Worm (Caenorhabditis elegans) whole organism, young adult: ENCODE measurements around the gene C05D11.5.

ENCODE experiments used
- B0035.1 ChIP-seq: sonication (generic microtip); optimal IDR thresholded peaks from 2 replicates; lab custom pipeline; 2016; ENCODE audit warnings: missing genetic modification characterization, mild to moderate bottlenecking, missing compliant biosample characterization, missing genotype, missing genetic modification reagents
- B0261.1 ChIP-seq: sonication (generic microtip); optimal IDR thresholded peaks from 2 replicates; lab custom pipeline; 2016; ENCODE audit warnings: mild to moderate bottlenecking, missing genetic modification characterization, moderate library complexity, missing compliant biosample characterization
- C17E4.6 ChIP-seq: fragments of 200-800 bp; sonication (Bioruptor generic); IDR thresholded peaks from 2 replicates; pipeline ENCODE4 v1.3.6; 2022; ENCODE audit warnings: missing genetic modification reagents, missing genetic modification characterization, missing compliant biosample characterization
- F33H1.4 ChIP-seq: fragments of 200-800 bp; sonication (Bioruptor generic); IDR thresholded peaks from 2 replicates; pipeline ENCODE4 v1.3.6; 2022; ENCODE audit warnings: missing genetic modification reagents, missing genetic modification characterization, missing compliant biosample characterization
- F39B2.1 ChIP-seq: fragments of 200-800 bp; sonication (Bioruptor generic); IDR thresholded peaks from 2 replicates; pipeline ENCODE4 v1.3.6; 2022; ENCODE audit warnings: missing genetic modification reagents, missing genetic modification characterization, missing compliant biosample characterization
- F49E8.2 ChIP-seq: sonication (generic microtip); optimal IDR thresholded peaks from 3 replicates; lab custom pipeline; 2017; ENCODE audit warnings: missing genetic modification characterization, mild to moderate bottlenecking, missing compliant biosample characterization, antibody characterized with exemption, moderate library complexity; ENCODE audit not compliant: insufficient read depth
- F52B5.7 ChIP-seq: sonication (generic microtip); optimal IDR thresholded peaks from 2 replicates; lab custom pipeline; 2016; ENCODE audit warnings: mild to moderate bottlenecking, missing genetic modification characterization, missing compliant biosample characterization
- F57A8.1 ChIP-seq: fragments of 200-800 bp; sonication (Bioruptor generic); optimal IDR thresholded peaks from 2 replicates; lab custom pipeline; 2018; ENCODE audit warnings: mild to moderate bottlenecking, missing genetic modification characterization, moderate library complexity, missing compliant biosample characterization
- K11D2.4 ChIP-seq: fragments of 200-800 bp; sonication (Bioruptor generic); IDR thresholded peaks from 2 replicates; pipeline ENCODE4 v1.3.6; 2022; ENCODE audit warnings: missing genetic modification reagents, missing genetic modification characterization, missing compliant biosample characterization
- K12H6.12 ChIP-seq: fragments of 200-800 bp; sonication (Bioruptor generic); optimal IDR thresholded peaks from 2 replicates; lab custom pipeline; 2018; ENCODE audit warnings: mild to moderate bottlenecking, missing genetic modification characterization, missing compliant biosample characterization
- T07F8.4 ChIP-seq: sonication (generic microtip); optimal IDR thresholded peaks from 2 replicates; lab custom pipeline; 2016; ENCODE audit warnings: mild to moderate bottlenecking, missing genetic modification characterization, moderate library complexity, missing compliant biosample characterization
- Y56A3A.18 ChIP-seq: fragments of 200-800 bp; sonication (Bioruptor generic); IDR thresholded peaks from 2 replicates; pipeline ENCODE4 v1.3.6; 2022; ENCODE audit warnings: missing genetic modification reagents, missing genetic modification characterization, missing compliant biosample characterization
- Y79H2A.3 ChIP-seq: fragments of 200-800 bp; sonication (Bioruptor generic); conservative IDR thresholded peaks from 2 replicates; pipeline ENCODE4 v1.3.6; 2022; ENCODE audit warnings: missing genetic modification reagents, missing genetic modification characterization, missing compliant biosample characterization
- ZK185.1 ChIP-seq: sonication (generic microtip); optimal IDR thresholded peaks from 2 replicates; lab custom pipeline; 2016; ENCODE audit warnings: mild to moderate bottlenecking, missing genetic modification characterization, missing compliant biosample characterization; ENCODE audit not compliant: poor library complexity, severe bottlenecking
- aptf-2 ChIP-seq: fragments of 200-800 bp; sonication (Bioruptor generic); conservative IDR thresholded peaks from 2 replicates; pipeline ENCODE4 v1.3.6; 2022; ENCODE audit warnings: missing genetic modification reagents, missing genetic modification characterization, missing compliant biosample characterization
- bed-1 ChIP-seq: fragments of 200-800 bp; sonication (Bioruptor generic); IDR thresholded peaks from 2 replicates; pipeline ENCODE4 v1.3.6; 2022; ENCODE audit warnings: missing genetic modification reagents, missing genetic modification characterization, missing compliant biosample characterization
- ccch-3 ChIP-seq: fragments of 200-800 bp; sonication (Bioruptor generic); optimal IDR thresholded peaks from 2 replicates; lab custom pipeline; 2018; ENCODE audit warnings: mild to moderate bottlenecking, missing genetic modification characterization, missing compliant biosample characterization
- cebp-1 ChIP-seq, 2 experiments: fragments of 200-800 bp in 1 of 2; sonication (Bioruptor generic) in 1 of 2; sonication (generic microtip) in 1 of 2; IDR thresholded peaks in 1 of 2; optimal IDR thresholded peaks in 1 of 2; 2 replicates each; pipeline versions ENCODE4 v1.3.6 to Lab custom; 2017 to 2022; ENCODE audit warnings: missing compliant biosample characterization in 2 of 2, missing genetic modification characterization in 2 of 2, mild to moderate bottlenecking in 1 of 2, missing genetic modification reagents in 1 of 2, moderate library complexity in 1 of 2
- cebp-2 ChIP-seq: fragments of 200-800 bp; sonication (Bioruptor generic); IDR thresholded peaks from 2 replicates; pipeline ENCODE4 v1.3.6; 2022; ENCODE audit warnings: missing genetic modification characterization, missing compliant biosample characterization
- chd-7 ChIP-seq: sonication (generic microtip); optimal IDR thresholded peaks from 2 replicates; lab custom pipeline; 2016; ENCODE audit warnings: mild to moderate bottlenecking, missing genetic modification characterization, moderate library complexity, missing compliant biosample characterization
- dox-1 ChIP-seq: fragments of 200-800 bp; sonication (Bioruptor generic); IDR thresholded peaks from 2 replicates; pipeline ENCODE4 v1.3.6; 2022; ENCODE audit warnings: missing genetic modification reagents, missing genetic modification characterization, missing compliant biosample characterization
- dpff-1 ChIP-seq: sonication (generic microtip); optimal IDR thresholded peaks from 2 replicates; lab custom pipeline; 2017; ENCODE audit warnings: mild to moderate bottlenecking, missing genetic modification characterization, missing compliant biosample characterization
- efl-1 ChIP-seq: fragments of 150-350 bp; optimal IDR thresholded peaks from 2 replicates; lab custom pipeline; 2014; ENCODE audit warnings: missing biosample characterization, missing genetic modification reagents, missing genetic modification characterization
- egl-18 ChIP-seq: fragments of 200-800 bp; sonication (Bioruptor generic); IDR thresholded peaks from 2 replicates; pipeline ENCODE4 v1.3.6; 2022; ENCODE audit warnings: missing genetic modification reagents, missing genetic modification characterization, missing compliant biosample characterization
- egl-44 ChIP-seq: fragments of 200-800 bp; sonication (Bioruptor generic); IDR thresholded peaks from 2 replicates; pipeline ENCODE4 v1.3.6; 2022; ENCODE audit warnings: missing genetic modification reagents, missing genetic modification characterization, missing compliant biosample characterization
- egrh-3 ChIP-seq: fragments of 200-800 bp; sonication (Bioruptor generic); IDR thresholded peaks from 2 replicates; pipeline ENCODE4 v1.3.6; 2022; ENCODE audit warnings: missing genetic modification reagents, missing genetic modification characterization, missing compliant biosample characterization
- gei-17 ChIP-seq: fragments of 200-800 bp; sonication (Bioruptor generic); optimal IDR thresholded peaks from 2 replicates; lab custom pipeline; 2018; ENCODE audit warnings: mild to moderate bottlenecking, missing genetic modification characterization, missing compliant biosample characterization
- hlh-12 ChIP-seq: sonication (generic microtip); optimal IDR thresholded peaks from 2 replicates; lab custom pipeline; 2016; ENCODE audit warnings: missing genetic modification characterization, missing compliant biosample characterization
- hlh-26 ChIP-seq: fragments of 200-800 bp; sonication (Bioruptor generic); conservative IDR thresholded peaks from 2 replicates; pipeline ENCODE4 v1.3.6; 2022; ENCODE audit warnings: missing genetic modification reagents, missing genetic modification characterization, missing compliant biosample characterization
- lin-40 ChIP-seq: sonication (generic microtip); optimal IDR thresholded peaks from 2 replicates; lab custom pipeline; 2016; ENCODE audit warnings: missing genetic modification characterization, mild to moderate bottlenecking, missing compliant biosample characterization, missing genotype, missing genetic modification reagents
- lsl-1 ChIP-seq: fragments of 200-800 bp; sonication (Bioruptor generic); optimal IDR thresholded peaks from 2 replicates; lab custom pipeline; 2018; ENCODE audit warnings: mild to moderate bottlenecking, missing genetic modification characterization, moderate library complexity, missing compliant biosample characterization
- lsy-27 ChIP-seq: sonication (generic microtip); optimal IDR thresholded peaks from 2 replicates; lab custom pipeline; 2017; ENCODE audit warnings: missing genetic modification characterization, mild to moderate bottlenecking, missing compliant biosample characterization, antibody characterized with exemption, missing genotype, borderline replicate concordance; ENCODE audit not compliant: insufficient read depth
- madf-10 ChIP-seq: sonication (generic microtip); optimal IDR thresholded peaks from 2 replicates; lab custom pipeline; 2016; ENCODE audit warnings: mild to moderate bottlenecking, missing genetic modification characterization, missing compliant biosample characterization
- madf-3 ChIP-seq: fragments of 200-800 bp; sonication (Bioruptor generic); IDR thresholded peaks from 2 replicates; pipeline ENCODE4 v1.3.6; 2022; ENCODE audit warnings: missing genetic modification reagents, missing genetic modification characterization, missing compliant biosample characterization
- madf-6 ChIP-seq: fragments of 200-800 bp; sonication (Bioruptor generic); IDR thresholded peaks from 2 replicates; pipeline ENCODE4 v1.3.6; 2022; ENCODE audit warnings: missing genetic modification reagents, missing genetic modification characterization, missing compliant biosample characterization
- nfyb-1 ChIP-seq: fragments of 200-800 bp; sonication (Bioruptor generic); IDR thresholded peaks from 2 replicates; pipeline ENCODE4 v1.3.6; 2022; ENCODE audit warnings: missing genetic modification reagents, missing genetic modification characterization, missing compliant biosample characterization
- pbrm-1 ChIP-seq: fragments of 200-800 bp; sonication (Bioruptor generic); IDR thresholded peaks from 2 replicates; pipeline ENCODE4 v1.3.6; 2022; ENCODE audit warnings: missing genetic modification reagents, missing genetic modification characterization, missing compliant biosample characterization
- rcor-1 ChIP-seq: fragments of 200-800 bp; sonication (Bioruptor generic); IDR thresholded peaks from 2 replicates; pipeline ENCODE4 v1.3.6; 2022; ENCODE audit warnings: missing genetic modification reagents, missing genetic modification characterization, missing compliant biosample characterization
- rec-8 ChIP-seq, 2 experiments: sonication (generic microtip); optimal IDR thresholded peaks; 2 replicates each; lab custom pipeline; 2016; ENCODE audit warnings: mild to moderate bottlenecking in 2 of 2, missing genetic modification characterization in 2 of 2, missing genetic modification reagents in 2 of 2, missing genotype in 2 of 2, missing biosample characterization in 1 of 2, missing compliant biosample characterization in 1 of 2, moderate library complexity in 1 of 2
- sdz-38 ChIP-seq: sonication (generic microtip); optimal IDR thresholded peaks from 2 replicates; lab custom pipeline; 2016; ENCODE audit warnings: missing genotype, missing genetic modification characterization, missing compliant biosample characterization
- snpc-1.3 ChIP-seq: sonication (generic microtip); optimal IDR thresholded peaks from 2 replicates; lab custom pipeline; 2017; ENCODE audit warnings: missing genetic modification characterization, mild to moderate bottlenecking, missing compliant biosample characterization, antibody characterized with exemption, moderate library complexity, missing genotype, missing genetic modification reagents; ENCODE audit not compliant: insufficient read depth
- snpc-3.4 ChIP-seq: sonication (generic microtip); optimal IDR thresholded peaks from 2 replicates; lab custom pipeline; 2017; ENCODE audit warnings: missing genetic modification characterization, mild to moderate bottlenecking, missing compliant biosample characterization, antibody characterized with exemption, moderate library complexity, missing genotype, missing genetic modification reagents
- tbp1 ChIP-seq: fragments of 200-800 bp; sonication (Bioruptor generic); optimal IDR thresholded peaks from 2 replicates; lab custom pipeline; 2018; ENCODE audit warnings: mild to moderate bottlenecking, missing genetic modification characterization, missing compliant biosample characterization
- unc-130 ChIP-seq: sonication (generic microtip); optimal IDR thresholded peaks from 2 replicates; lab custom pipeline; 2016; ENCODE audit warnings: missing genetic modification reagents, missing genetic modification characterization, missing compliant biosample characterization
- zim-3 ChIP-seq: sonication (generic microtip); optimal IDR thresholded peaks from 2 replicates; lab custom pipeline; 2017; ENCODE audit warnings: mild to moderate bottlenecking, missing genetic modification characterization, moderate library complexity, missing compliant biosample characterization
- ztf-26 ChIP-seq: sonication (generic microtip); optimal IDR thresholded peaks from 2 replicates; lab custom pipeline; 2017; ENCODE audit warnings: missing genetic modification characterization, missing compliant biosample characterization

The C05D11.5 gene

ce11 chrIII:6431766-6432228 lies 20.0 kb upstream of the C05D11.5 start, which contains the start of the genes mrps-17 and txdc-9 (continued):
- no peak for TF ChIP-seq F57A8.1 (GFP tag; lab: Kevin White, UChicago)
- peak; percentile 20 for TF ChIP-seq snpc-3.4 (tag; lab: Kevin White, UChicago)
- TF ChIP-seq ccch-3 (GFP tag; lab: Kevin White, UChicago), result no peak
- no peak for TF ChIP-seq hlh-26 (GFP tag; lab: Robert Waterston, UW)
- TF ChIP-seq tbp1 (GFP tag; lab: Kevin White, UChicago), result peak; percentile 53
- TF ChIP-seq egl-18 (GFP tag; lab: Robert Waterston, UW), result no peak
- TF ChIP-seq egl-44 (GFP tag; lab: Robert Waterston, UW), result no peak
- TF ChIP-seq pbrm-1 (GFP tag; lab: Robert Waterston, UW), result no peak
- TF ChIP-seq Y79H2A.3 (GFP tag; lab: Robert Waterston, UW), result no peak
- no peak for TF ChIP-seq nfyb-1 (GFP tag; lab: Robert Waterston, UW)
- no peak for TF ChIP-seq hlh-12
- no peak for TF ChIP-seq cebp-1 (GFP tag; IDR thresholded peaks at IDR 0.05; lab: Robert Waterston, UW)
- peak; percentile 48 for TF ChIP-seq cebp-1 (tag; optimal IDR thresholded peaks at IDR 0.05; lab: Kevin White, UChicago)
- TF ChIP-seq B0035.1 (tag; lab: Kevin White, UChicago), result no peak
- peak; percentile 41; the same call in 1 of the 2 replicates for TF ChIP-seq F33H1.4
- TF ChIP-seq sdz-38 (tag; lab: Kevin White, UChicago), result no peak
- no peak for TF ChIP-seq egrh-3 (GFP tag; lab: Robert Waterston, UW)
- TF ChIP-seq gei-17 (GFP tag; lab: Kevin White, UChicago), result no peak
- no peak for TF ChIP-seq dpff-1 (tag; lab: Kevin White, UChicago)
- TF ChIP-seq lsl-1 (GFP tag; lab: Kevin White, UChicago), result peak; percentile 48
- no peak for TF ChIP-seq bed-1
- peak; percentile 70 for TF ChIP-seq snpc-1.3 (tag; lab: Kevin White, UChicago)
- peak; percentile 47 for TF ChIP-seq efl-1
- TF ChIP-seq K12H6.12 (tag; lab: Kevin White, UChicago), result no peak
- TF ChIP-seq chd-7 (tag; lab: Kevin White, UChicago), result no peak
- TF ChIP-seq aptf-2 (GFP tag; lab: Robert Waterston, UW), result no peak
- TF ChIP-seq madf-3 (GFP tag; lab: Robert Waterston, UW), result no peak
- TF ChIP-seq lin-40 (tag; lab: Kevin White, UChicago), result peak; percentile 33
- TF ChIP-seq dox-1 (GFP tag; lab: Robert Waterston, UW), result peak; percentile 40; the same call in 1 of the 2 replicates
- TF ChIP-seq F49E8.2, result no peak
- no peak for TF ChIP-seq T07F8.4
- no peak for TF ChIP-seq K11D2.4 (GFP tag; lab: Robert Waterston, UW)
- no peak for TF ChIP-seq B0261.1 (tag; lab: Kevin White, UChicago)
- no peak for TF ChIP-seq rcor-1 (GFP tag; lab: Robert Waterston, UW)
- no peak for TF ChIP-seq C17E4.6 (GFP tag; lab: Robert Waterston, UW)
- TF ChIP-seq F52B5.7 (tag; lab: Kevin White, UChicago), result no peak
- no peak for TF ChIP-seq Y56A3A.18 (GFP tag; lab: Robert Waterston, UW)
- TF ChIP-seq lsy-27 (tag; lab: Kevin White, UChicago), result no peak
- TF ChIP-seq madf-6, result peak; percentile 16; the same call in 1 of the 2 replicates
- no peak for TF ChIP-seq cebp-2 (GFP tag; lab: Robert Waterston, UW)
- TF ChIP-seq madf-10 (tag; lab: Kevin White, UChicago), result no peak
- no peak for TF ChIP-seq F39B2.1
- no peak for TF ChIP-seq unc-130
- TF ChIP-seq ztf-26 (tag; lab: Kevin White, UChicago), result no peak
- no peak for TF ChIP-seq zim-3 (tag; lab: Kevin White, UChicago)
- no peak for TF ChIP-seq rec-8 (tag; optimal IDR thresholded peaks at IDR 0.05; lab: Kevin White, UChicago)
- TF ChIP-seq ZK185.1 (tag; lab: Kevin White, UChicago), result peak; percentile 5
